Worm (Caenorhabditis elegans) whole organism, young adult: ENCODE results near the gene Y45F3A.1.

ENCODE experiments used
- Y56A3A.18 ChIP-seq: fragments of 200-800 bp; sonication (Bioruptor generic); IDR thresholded peaks from 2 replicates; pipeline ENCODE4 v1.3.6; 2022; ENCODE audit warnings: missing genetic modification reagents, missing genetic modification characterization, missing compliant biosample characterization
- ets-4 ChIP-seq: fragments of 200-800 bp; sonication (Bioruptor generic); optimal IDR thresholded peaks from 2 replicates; lab custom pipeline; 2018; ENCODE audit warnings: mild to moderate bottlenecking, missing genetic modification characterization, missing compliant biosample characterization
- hlh-12 ChIP-seq: sonication (generic microtip); optimal IDR thresholded peaks from 2 replicates; lab custom pipeline; 2016; ENCODE audit warnings: missing genetic modification characterization, missing compliant biosample characterization
- hlh-26 ChIP-seq: fragments of 200-800 bp; sonication (Bioruptor generic); conservative IDR thresholded peaks from 2 replicates; pipeline ENCODE4 v1.3.6; 2022; ENCODE audit warnings: missing genetic modification reagents, missing genetic modification characterization, missing compliant biosample characterization
- mcd-1 ChIP-seq: fragments of 200-800 bp; sonication (Bioruptor generic); IDR thresholded peaks from 2 replicates; pipeline ENCODE4 v1.3.6; 2022; ENCODE audit warnings: missing genetic modification reagents, missing genetic modification characterization, missing compliant biosample characterization
- pha-4 ChIP-seq: fragments of 150-350 bp; sonication (generic microtip); optimal IDR thresholded peaks from 2 replicates; lab custom pipeline; 2014; ENCODE audit warnings: missing biosample characterization, missing genetic modification reagents, missing genetic modification characterization
- tlf-1 ChIP-seq: fragments of 200-800 bp; sonication (Bioruptor generic); optimal IDR thresholded peaks from 2 replicates; lab custom pipeline; 2018; ENCODE audit warnings: mild to moderate bottlenecking, missing genetic modification characterization, missing compliant biosample characterization
- unc-62 ChIP-seq: fragments of 150-350 bp; optimal IDR thresholded peaks from 2 replicates; lab custom pipeline; 2014; ENCODE audit warnings: missing biosample characterization, missing genetic modification reagents, missing genetic modification characterization

DNA sequence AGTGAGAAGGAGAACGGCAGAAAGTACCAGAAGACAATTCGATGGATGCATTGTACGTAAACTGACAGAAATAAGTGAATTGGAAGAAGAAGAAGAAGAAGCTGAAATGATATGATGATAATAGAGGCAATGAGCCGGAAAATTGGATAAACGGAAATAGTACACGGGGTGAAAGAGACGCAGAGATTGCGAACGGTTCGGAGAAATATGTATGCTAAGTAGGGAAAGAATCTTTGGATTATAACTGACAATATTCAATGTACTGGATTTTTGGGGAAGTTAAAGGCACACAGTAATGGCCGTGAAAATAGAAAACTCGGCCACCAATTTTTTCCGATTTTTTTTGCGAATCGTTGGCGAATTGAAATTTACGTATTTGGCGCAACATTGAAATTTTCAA is 13.6 kb upstream of the Y45F3A.1 start, which contains the start of gene Y45F3A.4:
- no peak for TF ChIP-seq ets-4
- TF ChIP-seq hlh-26, result no peak
- no peak for TF ChIP-seq unc-62 (GFP tag; lab: Kevin White, UChicago)
- TF ChIP-seq tlf-1, result no peak
- no peak for TF ChIP-seq mcd-1 (GFP tag; lab: Robert Waterston, UW)
- TF ChIP-seq hlh-12 (tag; lab: Kevin White, UChicago), result no peak
- no peak for TF ChIP-seq Y56A3A.18 (GFP tag; lab: Robert Waterston, UW)
- no peak for TF ChIP-seq pha-4
